Fruit fly (Drosophila melanogaster) S2 (cell line): Measurements from ENCODE around the gene axo.

Experiments used
- CG8478 ChIP-seq: fragments of >200 bp; optimal IDR thresholded peaks from 2 replicates; lab custom pipeline; 2018
- CTCF ChIP-seq, 2 experiments: fragments of >200 bp; optimal IDR thresholded peaks; 2 replicates each; lab custom pipeline; 2018

dm6 chr3L:4690698-4691097 is 3.6 kb upstream of the axo start:
- peak; percentile 89 for TF ChIP-seq CTCF (optimal IDR thresholded peaks at IDR 0.05; lab: Kevin White, UChicago)
- no peak for TF ChIP-seq CG8478 (lab: Kevin White, UChicago)
